Worm (Caenorhabditis elegans) whole organism, dauer: ENCODE measurements around the gene lmtr-2.

Experiments
- unc-62 ChIP-seq: sonication (generic microtip); optimal IDR thresholded peaks from 2 replicates; lab custom pipeline; 2017; ENCODE audit warnings: missing biosample characterization, missing genetic modification reagents, missing genetic modification characterization

Gene lmtr-2

ce11 chrV:8031121-8031520 is 20.2 kb upstream of the lmtr-2 start, which contains the start of gene vars-1:
Gene vars-1, plus strand, starts transcription at chrV:8031411.
- TF ChIP-seq unc-62 (GFP tag; lab: Kevin White, UChicago), result no peak

DNA sequence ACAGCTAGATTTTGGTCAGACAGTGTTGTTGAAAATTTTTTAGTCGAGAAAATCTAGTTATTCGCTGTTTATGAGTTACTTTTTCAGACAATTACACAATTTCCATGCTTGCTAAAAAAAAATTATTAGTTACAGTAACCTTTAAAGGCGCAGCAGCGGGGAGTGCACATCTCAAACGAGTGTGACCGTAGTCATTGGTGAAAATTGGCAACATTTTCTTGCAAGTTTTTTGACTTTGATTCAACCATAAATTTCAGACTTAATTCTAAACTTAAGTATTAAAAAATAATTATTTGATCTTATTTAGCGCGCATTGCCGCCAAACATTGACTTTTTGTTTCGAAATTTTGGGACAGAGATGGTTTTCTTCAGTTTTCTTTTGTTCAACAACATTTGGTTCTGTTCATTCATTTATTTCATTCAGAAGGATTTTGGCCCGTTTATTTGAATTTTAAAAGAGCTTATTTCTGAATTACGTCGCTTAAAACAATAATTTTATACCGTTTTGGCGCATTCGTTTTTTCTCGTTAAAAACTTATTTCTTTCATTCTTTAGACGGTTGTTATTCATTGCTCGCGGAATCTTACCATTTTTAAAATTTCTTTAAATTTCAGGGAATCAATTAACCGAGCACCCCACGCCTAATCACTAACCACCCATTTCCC is 18.1 kb upstream of the lmtr-2 start, which contains the start of gene oma-2:
oma-2 (plus strand) TSS at position 615 of the 665 bp plus-strand sequence.
- TF ChIP-seq unc-62 (GFP tag; lab: Kevin White, UChicago), result no peak

DNA sequence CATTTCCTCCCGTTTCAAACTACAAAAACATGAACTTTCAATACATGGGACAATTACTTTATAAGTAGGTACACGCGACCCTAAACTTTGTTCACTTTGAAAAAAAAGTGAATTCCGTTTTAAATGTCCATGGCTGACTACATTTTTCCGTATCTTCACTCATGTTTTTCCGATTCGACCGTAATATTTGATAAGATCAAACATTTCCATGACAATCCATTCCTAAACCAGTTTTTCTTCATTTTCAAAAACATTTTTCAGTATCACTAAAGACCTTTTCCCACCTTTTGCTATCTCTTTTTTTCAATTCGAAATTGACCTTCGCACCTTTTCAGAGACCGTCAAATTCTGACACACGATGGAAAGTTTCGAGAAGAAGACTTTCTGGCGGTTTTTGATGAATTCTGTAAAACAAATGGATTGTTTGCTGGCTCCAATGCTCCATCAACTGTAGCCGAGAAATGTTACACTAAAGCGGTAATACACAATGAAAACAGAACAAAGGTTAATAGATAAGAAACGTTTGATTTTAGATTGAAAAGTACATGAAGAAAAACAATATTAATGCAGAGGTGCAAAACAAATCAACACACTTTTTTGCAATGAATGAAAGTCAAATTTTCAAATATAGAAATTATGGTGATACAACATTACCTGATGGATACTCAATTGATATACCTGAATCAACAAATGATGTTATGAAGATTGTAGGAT is 16.7 kb upstream of the lmtr-2 start:
- TF ChIP-seq unc-62 (GFP tag; lab: Kevin White, UChicago), result no peak

DNA sequence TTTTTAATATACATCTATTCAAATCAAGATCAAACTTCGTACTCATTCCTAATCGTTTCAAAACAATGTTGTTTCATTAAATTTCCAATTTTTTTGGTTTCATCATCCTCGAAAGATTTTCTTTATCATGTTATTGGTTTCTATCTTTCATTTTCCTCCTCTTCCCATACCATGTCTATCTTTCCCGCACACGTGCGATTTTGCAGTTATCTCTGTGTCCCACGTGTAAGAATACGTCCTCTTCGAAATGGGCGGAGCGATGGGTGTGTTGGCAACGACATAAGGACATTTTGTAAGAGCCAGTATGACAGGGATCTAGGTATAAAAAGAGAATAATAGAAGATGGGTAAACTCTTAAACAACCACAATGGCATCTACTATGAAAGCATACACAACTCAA is 15.4 kb upstream of the lmtr-2 start, which contains the start of gene F43H9.4:
F43H9.4 (plus strand) TSS at position 366 of the 400 bp plus-strand sequence.
- TF ChIP-seq unc-62 (GFP tag; lab: Kevin White, UChicago), result no peak

DNA sequence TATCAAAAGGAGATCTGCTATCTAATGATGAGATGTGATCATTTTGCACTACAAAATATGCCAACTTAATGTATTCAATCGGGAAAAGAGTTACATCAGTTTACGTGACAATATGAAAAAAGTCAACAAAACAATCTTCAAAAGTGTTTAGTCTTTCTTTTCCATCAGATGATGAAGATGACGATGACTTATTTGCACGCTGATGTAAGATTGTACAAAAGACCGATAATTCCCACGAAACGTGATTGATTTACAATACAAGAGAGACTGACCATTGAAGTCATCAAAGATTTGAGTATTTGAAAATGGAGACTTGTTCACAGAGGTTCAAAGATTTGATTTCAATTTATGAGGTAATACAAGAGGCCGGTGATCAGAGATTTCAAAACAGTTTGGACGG is 14.4 kb upstream of the lmtr-2 start:
- TF ChIP-seq unc-62 (GFP tag; lab: Kevin White, UChicago), result no peak

- TF ChIP-seq unc-62 (GFP tag; lab: Kevin White, UChicago), result no peak
These were observed 13.8 kb upstream of the lmtr-2 start, which contains the start of gene F43H9.3 for ce11 chrV:8024752-8025151. Gene F43H9.3, minus strand, starts transcription at chrV:8024940.

DNA sequence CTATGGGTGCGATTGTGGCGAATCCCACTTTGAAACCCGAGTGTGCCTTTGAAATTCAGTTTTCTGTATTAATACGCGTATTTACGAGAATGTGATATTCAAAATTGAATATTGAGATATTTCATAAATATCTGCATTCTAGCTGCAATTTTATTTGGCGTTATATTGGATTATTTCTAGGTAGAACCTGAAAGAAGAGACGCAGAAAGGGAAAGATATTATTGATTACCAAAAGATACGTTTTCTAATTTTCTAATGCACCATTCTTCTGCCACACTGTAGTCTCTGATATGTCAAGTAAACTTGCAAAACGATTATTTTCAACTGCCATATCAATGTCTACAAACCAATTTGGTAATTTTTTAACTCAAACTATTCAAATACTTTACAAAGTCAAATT is 11.1 kb upstream of the lmtr-2 start, which contains the start of gene ech-3:
ech-3 (plus strand) TSS at position 178 of the 400 bp plus-strand sequence.
- TF ChIP-seq unc-62 (GFP tag; lab: Kevin White, UChicago), result no peak

ce11 chrV:8019783-8020182 is 8.9 kb upstream of the lmtr-2 start:
- TF ChIP-seq unc-62 (GFP tag; lab: Kevin White, UChicago), result no peak

DNA sequence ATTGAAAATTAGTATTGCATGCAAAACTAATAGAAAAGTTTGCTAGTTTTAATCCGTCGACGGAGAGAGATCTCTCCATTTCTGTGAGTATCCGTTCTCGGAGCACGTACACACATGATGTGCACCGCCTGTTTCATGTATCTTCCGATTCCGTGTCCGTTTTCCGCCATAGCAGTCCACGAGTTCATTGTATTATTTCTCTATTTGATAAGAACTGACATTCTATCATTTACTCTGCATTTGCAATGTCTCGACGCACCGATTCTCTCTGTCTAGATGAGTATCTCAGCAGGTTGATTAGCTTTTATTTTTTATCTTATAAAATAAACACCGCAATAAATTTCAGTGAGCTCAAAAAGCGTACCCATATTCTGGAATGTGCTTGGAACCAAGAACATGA is 8.0 kb upstream of the lmtr-2 start:
- TF ChIP-seq unc-62 (GFP tag; lab: Kevin White, UChicago), result no peak

DNA sequence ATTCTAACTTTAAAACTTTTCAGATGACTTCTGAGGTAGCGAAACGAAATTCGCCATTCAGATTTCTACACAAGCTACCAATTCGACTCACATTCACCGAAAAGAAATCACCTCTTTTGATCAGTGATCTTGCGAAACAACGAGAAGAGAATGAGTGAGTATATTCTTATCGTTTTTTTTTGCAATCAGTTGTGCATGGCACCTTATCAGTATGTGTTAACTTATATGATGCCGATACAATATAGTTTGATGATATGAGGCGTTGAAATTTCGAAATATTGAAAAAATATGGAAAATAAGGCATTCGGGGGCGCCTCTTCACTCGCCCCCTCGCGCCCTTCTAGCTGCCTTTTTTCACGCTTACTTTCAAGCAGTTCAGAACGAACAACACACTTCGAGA is 7.0 kb upstream of the lmtr-2 start:
- no peak for TF ChIP-seq unc-62 (GFP tag; lab: Kevin White, UChicago)

- TF ChIP-seq unc-62 (GFP tag; lab: Kevin White, UChicago), result no peak
These were observed 6.0 kb upstream of the lmtr-2 start, which contains the start of gene sptl-2 for ce11 chrV:8016928-8017327. Gene sptl-2, plus strand, starts transcription at chrV:8017207.

- TF ChIP-seq unc-62 (GFP tag; lab: Kevin White, UChicago), result no peak
These were observed 3.0 kb upstream of the lmtr-2 start, which contains the start of gene Y97E10AR.6 for ce11 chrV:8013901-8014388. Gene Y97E10AR.6, minus strand, starts transcription at chrV:8013951.

ce11 chrV:8012032-8012431 is 1.1 kb upstream of the lmtr-2 start, which contains the start of gene rpb-9:
Gene rpb-9, minus strand, starts transcription at chrV:8012345.
- TF ChIP-seq unc-62 (GFP tag; lab: Kevin White, UChicago), result no peak

ce11 chrV:8010103-8010502 is 803 bp downstream of the lmtr-2 start, which contains the start of gene Y97E10AR.4:
Gene Y97E10AR.4, minus strand, starts transcription at chrV:8010233.
- no peak for TF ChIP-seq unc-62 (GFP tag; lab: Kevin White, UChicago)

DNA sequence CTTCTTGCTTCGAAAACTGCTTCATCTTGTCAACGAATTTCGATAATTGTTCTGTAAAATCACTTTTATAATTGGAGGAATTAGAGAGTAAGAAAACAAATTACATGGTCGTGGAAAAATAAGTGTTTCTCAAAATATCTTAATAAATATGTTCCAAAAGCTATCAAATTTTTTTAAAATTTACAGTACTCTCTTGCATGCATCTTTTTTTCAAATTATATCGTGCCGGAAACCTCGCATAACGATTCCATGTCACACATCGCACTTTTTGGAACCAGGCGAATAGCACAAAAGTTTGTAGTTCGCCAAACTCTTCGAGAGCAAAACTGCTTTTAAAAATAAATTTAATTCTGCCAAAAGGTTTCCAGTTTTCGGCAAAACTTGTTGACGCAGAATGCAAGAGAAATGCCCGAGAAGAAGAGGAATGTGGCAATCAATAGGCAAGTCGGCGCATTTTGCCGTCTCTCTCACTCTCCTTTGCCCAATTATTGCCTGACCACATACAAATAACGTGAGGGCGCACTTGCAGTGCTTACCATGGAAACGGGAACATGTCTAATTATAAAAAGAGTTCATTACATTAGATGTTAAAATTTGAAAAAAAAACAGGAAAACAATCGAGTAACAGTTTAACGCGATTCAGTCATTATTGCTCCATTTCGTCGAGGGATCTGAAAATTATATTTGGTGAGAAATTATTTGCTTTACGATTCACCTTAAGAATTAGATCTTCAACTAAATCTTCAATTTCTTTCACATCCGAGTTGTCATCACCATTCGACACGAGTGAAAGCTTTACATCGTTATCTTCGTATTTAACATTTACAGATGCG is 3.2 kb downstream of the lmtr-2 start, which contains the start of gene Y97E10AR.3:
Y97E10AR.3 (minus strand) TSS at position 51 of the 833 bp plus-strand sequence.
- TF ChIP-seq unc-62 (GFP tag; lab: Kevin White, UChicago), result no peak
